Worm (Caenorhabditis elegans): ENCODE data around the gene nspb-11.

DNA sequence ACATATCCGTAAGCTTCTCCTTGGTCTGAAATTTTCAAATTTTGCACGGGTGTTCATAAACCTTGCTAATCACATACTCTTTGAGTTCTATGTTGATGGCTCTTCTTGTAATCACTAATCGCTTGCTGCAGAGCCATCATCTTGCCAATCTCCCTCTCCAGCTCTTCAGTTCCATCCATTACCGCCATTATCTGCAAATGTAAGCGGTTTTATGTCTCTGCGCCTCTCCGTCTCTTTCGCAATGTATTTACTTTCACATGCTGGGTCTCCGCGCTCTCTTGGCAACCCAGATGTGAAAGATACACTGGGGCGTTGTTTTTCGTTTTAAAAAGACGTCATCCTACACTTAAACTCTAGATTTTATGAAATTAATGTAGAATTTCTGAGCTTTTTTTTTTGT lies 46.1 kb downstream of the nspb-11 start:
- TF ChIP-seq dao-5 (tag; optimal IDR thresholded peaks at IDR 0.05): no peak
- TF ChIP-seq him-1 (tag; optimal IDR thresholded peaks at IDR 0.05): no peak
- no peak for TF ChIP-seq W03F9.2 (tag; optimal IDR thresholded peaks at IDR 0.05)
